Fruit fly (Drosophila melanogaster): ENCODE results near the gene Fancd2.

dm6 chr3R:20828520-20829415, 12.8 kb upstream of the Fancd2 start:
- TF ChIP-seq Snoo (tag; optimal IDR thresholded peaks at IDR 0.05), result no peak
- no peak for TF ChIP-seq CG8159 (tag; optimal IDR thresholded peaks at IDR 0.05)
- TF ChIP-seq CG12605 (GFP tag; IDR thresholded peaks at IDR 0.05), result 0 out of 2 replicates have a peak, but pooled peaks have one; percentile 25

Measured in whole organism, pupa.